Worm (Caenorhabditis elegans): ENCODE measurements around the gene K01B6.4.
A peak's percentile ranks its signal among the peaks of the same experiment; 100 is the strongest.

The K01B6.4 gene

ce11 chrIII:9254988-9255387 is 42.3 kb downstream of the K01B6.4 start:
- no peak for TF ChIP-seq ets-4 (GFP tag; optimal IDR thresholded peaks at IDR 0.05)
- peak; percentile 69 for TF ChIP-seq nhr-80 (tag; optimal IDR thresholded peaks at IDR 0.05)

ce11 chrIII:9250729-9251128 is 46.5 kb downstream of the K01B6.4 start, which contains the start of gene T02C1.2:
Gene T02C1.2 (plus strand): TSS chrIII:9251029.
- TF ChIP-seq hmg-20 (GFP tag; IDR thresholded peaks at IDR 0.05): no peak
- TF ChIP-seq F23B12.7 (tag; optimal IDR thresholded peaks at IDR 0.05; ENCODE audit: insufficient read depth): no peak
- no peak for TF ChIP-seq akir-1 (GFP tag; optimal IDR thresholded peaks at IDR 0.05)
- TF ChIP-seq aptf-2 (GFP tag; conservative IDR thresholded peaks at IDR 0.05): no peak
- no peak for TF ChIP-seq ets-4 (GFP tag; optimal IDR thresholded peaks at IDR 0.05)
- no peak for TF ChIP-seq F22D6.2 (tag; optimal IDR thresholded peaks at IDR 0.05)
- no peak for TF ChIP-seq Y79H2A.3 (GFP tag; conservative IDR thresholded peaks at IDR 0.05)
- TF ChIP-seq unc-130 (GFP tag; optimal IDR thresholded peaks at IDR 0.05): no peak
- no peak for TF ChIP-seq T07F8.4 (tag; optimal IDR thresholded peaks at IDR 0.05)
- TF ChIP-seq lag-1 (GFP tag; IDR thresholded peaks at IDR 0.05): no peak
- TF ChIP-seq lin-40 (tag; optimal IDR thresholded peaks at IDR 0.05): no peak
- TF ChIP-seq ztf-25 (GFP tag; IDR thresholded peaks at IDR 0.05): no peak
- no peak for TF ChIP-seq die-1 (tag; optimal IDR thresholded peaks at IDR 0.05)
- no peak for TF ChIP-seq T26A5.8 (tag; optimal IDR thresholded peaks at IDR 0.05)

ce11 chrIII:9247221-9247620 is 50.0 kb downstream of the K01B6.4 start, which contains the start of gene T02C1.1:
Gene T02C1.1 (plus strand): TSS chrIII:9247525.
- no peak for TF ChIP-seq nhr-90 (tag; optimal IDR thresholded peaks at IDR 0.05)
- no peak for TF ChIP-seq ztf-26 (tag; optimal IDR thresholded peaks at IDR 0.05)
- no peak for TF ChIP-seq rec-8 (tag; optimal IDR thresholded peaks at IDR 0.05)
- TF ChIP-seq pha-4 (tag; optimal IDR thresholded peaks at IDR 0.05): no peak
- no peak for TF ChIP-seq F23B12.7 (tag; optimal IDR thresholded peaks at IDR 0.05; ENCODE audit: insufficient read depth)
- TF ChIP-seq madf-3 (GFP tag; IDR thresholded peaks at IDR 0.05): no peak
- no peak for TF ChIP-seq sea-2 (GFP tag; IDR thresholded peaks at IDR 0.05)
- TF ChIP-seq hsf-1 (GFP tag; IDR thresholded peaks at IDR 0.05): no peak
- TF ChIP-seq D2030.7 (GFP tag; IDR thresholded peaks at IDR 0.05): no peak
